Worm (Caenorhabditis elegans) whole organism, late embryonic: ENCODE measurements around the gene syx-16.

Experiments
- dmd-4 ChIP-seq: sonication (generic microtip); optimal IDR thresholded peaks from 2 replicates; lab custom pipeline; 2016; ENCODE audit warnings: borderline replicate concordance, missing genetic modification characterization, missing compliant biosample characterization
- mec-3 ChIP-seq: sonication (generic microtip); optimal IDR thresholded peaks from 2 replicates; lab custom pipeline; 2016; ENCODE audit warnings: borderline replicate concordance, missing genetic modification characterization, missing compliant biosample characterization
- pha-4 ChIP-seq: fragments of 150-350 bp; optimal IDR thresholded peaks from 2 replicates; lab custom pipeline; 2018; ENCODE audit warnings: missing biosample characterization, missing genetic modification reagents, missing genetic modification characterization
- ref-2 ChIP-seq: sonication (generic microtip); optimal IDR thresholded peaks from 2 replicates; lab custom pipeline; 2016; ENCODE audit warnings: missing genetic modification characterization, missing compliant biosample characterization

- TF ChIP-seq pha-4 (tag; lab: Kevin White, UChicago) (no peak), dmd-4 (tag; lab: Kevin White, UChicago) (no peak), mec-3 (tag; lab: Kevin White, UChicago) (no peak), ref-2 (no peak)
Measured at ce11 chrIII:5208992-5209391, at the start of gene syx-16.
